Worm (Caenorhabditis elegans): Measurements from ENCODE around the gene ints-11.

- TF ChIP-seq tab-1 (GFP tag; IDR thresholded peaks at IDR 0.05): no peak
- no peak for TF ChIP-seq cog-1 (tag; optimal IDR thresholded peaks at IDR 0.05)
- no peak for TF ChIP-seq T22C8.4 (GFP tag; IDR thresholded peaks at IDR 0.05)
- TF ChIP-seq ref-1 (GFP tag; conservative IDR thresholded peaks at IDR 0.05): no peak
- no peak for TF ChIP-seq ztf-29 (GFP tag; IDR thresholded peaks at IDR 0.05)
Measured at ce11 chrII:8136818-8137217, 6.5 kb downstream of the ints-11 start, which contains the start of gene ctns-1.
